Worm (Caenorhabditis elegans) whole organism, young adult: ENCODE results near the gene xbx-1.

Source experiments
- B0035.1 ChIP-seq: sonication (generic microtip); optimal IDR thresholded peaks from 2 replicates; lab custom pipeline; 2016; ENCODE audit warnings: missing genetic modification characterization, mild to moderate bottlenecking, missing compliant biosample characterization, missing genotype, missing genetic modification reagents
- C17E4.6 ChIP-seq: fragments of 200-800 bp; sonication (Bioruptor generic); IDR thresholded peaks from 2 replicates; pipeline ENCODE4 v1.3.6; 2022; ENCODE audit warnings: missing genetic modification reagents, missing genetic modification characterization, missing compliant biosample characterization
- F10E7.11 ChIP-seq: sonication (generic microtip); optimal IDR thresholded peaks from 2 replicates; lab custom pipeline; 2017; ENCODE audit warnings: mild to moderate bottlenecking, missing genetic modification characterization, moderate library complexity, missing compliant biosample characterization
- F37B4.10 ChIP-seq: fragments of 200-800 bp; sonication (Bioruptor generic); IDR thresholded peaks from 2 replicates; pipeline ENCODE4 v1.3.6; 2022; ENCODE audit warnings: missing genetic modification characterization, missing compliant biosample characterization
- F57A8.1 ChIP-seq: fragments of 200-800 bp; sonication (Bioruptor generic); optimal IDR thresholded peaks from 2 replicates; lab custom pipeline; 2018; ENCODE audit warnings: mild to moderate bottlenecking, missing genetic modification characterization, moderate library complexity, missing compliant biosample characterization
- F57C9.4 ChIP-seq: sonication (generic microtip); optimal IDR thresholded peaks from 2 replicates; lab custom pipeline; 2017; ENCODE audit warnings: mild to moderate bottlenecking, missing genetic modification characterization, missing compliant biosample characterization
- K11D2.4 ChIP-seq: fragments of 200-800 bp; sonication (Bioruptor generic); IDR thresholded peaks from 2 replicates; pipeline ENCODE4 v1.3.6; 2022; ENCODE audit warnings: missing genetic modification reagents, missing genetic modification characterization, missing compliant biosample characterization
- K12H6.12 ChIP-seq: fragments of 200-800 bp; sonication (Bioruptor generic); optimal IDR thresholded peaks from 2 replicates; lab custom pipeline; 2018; ENCODE audit warnings: mild to moderate bottlenecking, missing genetic modification characterization, missing compliant biosample characterization
- T07F8.4 ChIP-seq: sonication (generic microtip); optimal IDR thresholded peaks from 2 replicates; lab custom pipeline; 2016; ENCODE audit warnings: mild to moderate bottlenecking, missing genetic modification characterization, moderate library complexity, missing compliant biosample characterization
- Y79H2A.3 ChIP-seq: fragments of 200-800 bp; sonication (Bioruptor generic); conservative IDR thresholded peaks from 2 replicates; pipeline ENCODE4 v1.3.6; 2022; ENCODE audit warnings: missing genetic modification reagents, missing genetic modification characterization, missing compliant biosample characterization
- aptf-2 ChIP-seq: fragments of 200-800 bp; sonication (Bioruptor generic); conservative IDR thresholded peaks from 2 replicates; pipeline ENCODE4 v1.3.6; 2022; ENCODE audit warnings: missing genetic modification reagents, missing genetic modification characterization, missing compliant biosample characterization
- aptf-3 ChIP-seq: fragments of 200-800 bp; sonication (Bioruptor generic); IDR thresholded peaks from 2 replicates; pipeline ENCODE4 v1.3.6; 2022; ENCODE audit warnings: missing genetic modification characterization, missing compliant biosample characterization
- athp-1 ChIP-seq: sonication (generic microtip); optimal IDR thresholded peaks from 2 replicates; lab custom pipeline; 2017; ENCODE audit warnings: mild to moderate bottlenecking, missing genetic modification characterization, missing compliant biosample characterization
- attf-5 ChIP-seq: fragments of 200-800 bp; sonication (Bioruptor generic); optimal IDR thresholded peaks from 2 replicates; lab custom pipeline; 2018; ENCODE audit warnings: mild to moderate bottlenecking, missing genetic modification characterization, missing compliant biosample characterization
- attf-6 ChIP-seq: fragments of 200-800 bp; sonication (Bioruptor generic); IDR thresholded peaks from 2 replicates; pipeline ENCODE4 v1.3.6; 2022; ENCODE audit warnings: missing genetic modification reagents, missing genetic modification characterization, missing compliant biosample characterization
- ccch-3 ChIP-seq: fragments of 200-800 bp; sonication (Bioruptor generic); optimal IDR thresholded peaks from 2 replicates; lab custom pipeline; 2018; ENCODE audit warnings: mild to moderate bottlenecking, missing genetic modification characterization, missing compliant biosample characterization
- ceh-27 ChIP-seq: fragments of 200-800 bp; sonication (Bioruptor generic); optimal IDR thresholded peaks from 2 replicates; lab custom pipeline; 2018; ENCODE audit warnings: mild to moderate bottlenecking, missing genetic modification characterization, moderate library complexity, missing compliant biosample characterization
- ceh-79 ChIP-seq: sonication (generic microtip); optimal IDR thresholded peaks from 2 replicates; lab custom pipeline; 2017; ENCODE audit warnings: mild to moderate bottlenecking, missing genetic modification characterization, missing compliant biosample characterization
- egl-44 ChIP-seq: fragments of 200-800 bp; sonication (Bioruptor generic); IDR thresholded peaks from 2 replicates; pipeline ENCODE4 v1.3.6; 2022; ENCODE audit warnings: missing genetic modification reagents, missing genetic modification characterization, missing compliant biosample characterization
- hlh-12 ChIP-seq: sonication (generic microtip); optimal IDR thresholded peaks from 2 replicates; lab custom pipeline; 2016; ENCODE audit warnings: missing genetic modification characterization, missing compliant biosample characterization
- hmg-1.2 ChIP-seq: fragments of 200-800 bp; sonication (Bioruptor generic); IDR thresholded peaks from 2 replicates; pipeline ENCODE4 v1.3.6; 2022; ENCODE audit warnings: missing genetic modification reagents, missing genetic modification characterization, missing compliant biosample characterization
- let-526 ChIP-seq: fragments of 200-800 bp; sonication (Bioruptor generic); IDR thresholded peaks from 2 replicates; pipeline ENCODE4 v1.3.6; 2022; ENCODE audit warnings: missing genetic modification reagents, missing genetic modification characterization, missing compliant biosample characterization
- lin-54 ChIP-seq: fragments of 200-800 bp; sonication (Bioruptor generic); optimal IDR thresholded peaks from 2 replicates; lab custom pipeline; 2018; ENCODE audit warnings: mild to moderate bottlenecking, missing genetic modification characterization, missing compliant biosample characterization
- lir-1 ChIP-seq: fragments of 200-800 bp; sonication (Bioruptor generic); conservative IDR thresholded peaks from 2 replicates; pipeline ENCODE4 v1.3.6; 2022; ENCODE audit warnings: missing genetic modification reagents, missing genetic modification characterization, missing compliant biosample characterization
- madf-10 ChIP-seq: sonication (generic microtip); optimal IDR thresholded peaks from 2 replicates; lab custom pipeline; 2016; ENCODE audit warnings: mild to moderate bottlenecking, missing genetic modification characterization, missing compliant biosample characterization
- mcd-1 ChIP-seq: fragments of 200-800 bp; sonication (Bioruptor generic); IDR thresholded peaks from 2 replicates; pipeline ENCODE4 v1.3.6; 2022; ENCODE audit warnings: missing genetic modification reagents, missing genetic modification characterization, missing compliant biosample characterization
- snpc-1.1 ChIP-seq: sonication (generic microtip); optimal IDR thresholded peaks from 2 replicates; lab custom pipeline; 2017; ENCODE audit warnings: missing genetic modification characterization, mild to moderate bottlenecking, missing compliant biosample characterization, antibody characterized with exemption, moderate library complexity, missing genotype, missing genetic modification reagents; ENCODE audit not compliant: insufficient read depth
- snpc-4 ChIP-seq, 5 experiments: fragments of 150-350 bp in 1 of 5; sonication (generic microtip) in 4 of 5; optimal IDR thresholded peaks; 2 replicates each; lab custom pipeline; 2014 to 2018; ENCODE audit warnings: missing genetic modification characterization in 5 of 5, missing biosample characterization in 3 of 5, antibody characterized with exemption in 2 of 5, mild to moderate bottlenecking in 2 of 5, missing compliant biosample characterization in 2 of 5, missing genotype in 2 of 5, moderate library complexity in 2 of 5, missing genetic modification reagents in 1 of 5
- somi-1 ChIP-seq: fragments of 200-800 bp; sonication (Bioruptor generic); optimal IDR thresholded peaks from 2 replicates; lab custom pipeline; 2018; ENCODE audit warnings: mild to moderate bottlenecking, missing genetic modification characterization, missing compliant biosample characterization
- unc-130 ChIP-seq: sonication (generic microtip); optimal IDR thresholded peaks from 2 replicates; lab custom pipeline; 2016; ENCODE audit warnings: missing genetic modification reagents, missing genetic modification characterization, missing compliant biosample characterization
- unc-62 ChIP-seq: fragments of 150-350 bp; optimal IDR thresholded peaks from 2 replicates; lab custom pipeline; 2014; ENCODE audit warnings: missing biosample characterization, missing genetic modification reagents, missing genetic modification characterization
- xnd-1 ChIP-seq: sonication (generic microtip); optimal IDR thresholded peaks from 2 replicates; lab custom pipeline; 2016; ENCODE audit warnings: missing genotype, missing genetic modification reagents, missing genetic modification characterization, missing compliant biosample characterization
- zfh-2 ChIP-seq: fragments of 200-800 bp; sonication (Bioruptor generic); conservative IDR thresholded peaks from 2 replicates; pipeline ENCODE4 v1.3.6; 2022; ENCODE audit warnings: missing genetic modification reagents, missing genetic modification characterization, missing compliant biosample characterization
- ztf-18 ChIP-seq: sonication (generic microtip); optimal IDR thresholded peaks from 2 replicates; lab custom pipeline; 2016; ENCODE audit warnings: missing genotype, mild to moderate bottlenecking, missing genetic modification characterization, missing compliant biosample characterization
- ztf-28 ChIP-seq: fragments of 200-800 bp; sonication (Bioruptor generic); IDR thresholded peaks from 2 replicates; pipeline ENCODE4 v1.3.6; 2022; ENCODE audit warnings: missing genetic modification reagents, missing genetic modification characterization, missing compliant biosample characterization
- ztf-6 ChIP-seq: fragments of 200-800 bp; sonication (Bioruptor generic); IDR thresholded peaks from 2 replicates; pipeline ENCODE4 v1.3.6; 2022; ENCODE audit warnings: missing genetic modification reagents, missing genetic modification characterization, missing compliant biosample characterization

xbx-1 gene

DNA sequence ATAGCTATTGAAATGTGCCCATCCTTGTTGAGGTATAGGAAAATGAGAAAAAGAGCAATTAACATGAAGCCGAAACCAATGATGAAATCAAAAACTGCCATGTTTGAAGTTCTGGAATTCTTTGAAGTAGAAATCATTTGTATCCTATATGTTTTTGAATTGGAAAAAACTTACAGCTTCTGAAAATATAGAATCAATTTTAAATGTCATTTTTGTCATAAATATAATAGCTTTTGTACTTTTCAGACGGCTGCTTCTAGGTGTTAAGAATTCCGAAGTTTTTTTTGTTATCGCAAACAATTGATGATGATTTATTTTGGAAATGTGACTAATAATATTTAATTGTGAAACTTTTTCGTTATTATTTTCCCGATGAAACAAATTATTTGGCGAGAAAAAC lies 33.0 kb upstream of the xbx-1 start, which contains the start of gene C30G7.4:
TSS of gene C30G7.4 (minus strand) at position 101 of the 400 bp plus-strand sequence.
- TF ChIP-seq somi-1 (GFP tag; lab: Kevin White, UChicago) (no peak), F57A8.1 (GFP tag; lab: Kevin White, UChicago) (no peak), F37B4.10 (GFP tag; lab: Robert Waterston, UW) (no peak), ceh-79 (no peak), F57C9.4 (tag; lab: Kevin White, UChicago) (no peak), aptf-2 (no peak), F10E7.11 (tag; lab: Kevin White, UChicago) (no peak), aptf-3 (GFP tag; lab: Robert Waterston, UW) (no peak), ztf-18 (tag; lab: Kevin White, UChicago) (no peak)

DNA sequence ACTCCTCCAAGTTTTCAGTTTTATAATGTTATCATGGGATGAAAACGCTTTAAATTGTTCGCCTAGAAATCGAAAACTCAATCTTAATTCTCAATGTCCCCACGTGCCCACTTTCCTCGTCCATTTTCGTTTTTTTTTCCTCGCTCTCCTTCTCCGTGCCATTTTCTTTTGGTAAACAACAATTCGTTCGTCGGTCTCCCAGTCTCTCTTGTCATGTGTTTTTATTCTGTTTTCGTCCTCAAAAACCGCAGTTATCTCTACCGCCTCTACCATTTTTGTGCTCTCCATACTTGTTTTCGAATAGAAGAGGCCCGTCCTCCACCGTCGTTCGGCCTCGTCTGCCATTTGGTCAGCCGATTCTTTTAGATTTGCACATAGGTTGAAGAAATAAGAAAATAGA lies 31.5 kb upstream of the xbx-1 start:
- TF ChIP-seq egl-44 (GFP tag; lab: Robert Waterston, UW), result no peak
- peak; percentile 60 for TF ChIP-seq ceh-27 (GFP tag; lab: Kevin White, UChicago)
- 0 out of 2 replicates have a peak, but pooled peaks have one; percentile 27 for TF ChIP-seq let-526 (GFP tag; lab: Robert Waterston, UW)
- TF ChIP-seq K12H6.12 (tag; lab: Kevin White, UChicago), result peak; percentile 74
- no peak for TF ChIP-seq lin-54
- TF ChIP-seq hmg-1.2 (GFP tag; lab: Robert Waterston, UW), result peak; percentile 25; the same call in 1 of the 2 replicates

DNA sequence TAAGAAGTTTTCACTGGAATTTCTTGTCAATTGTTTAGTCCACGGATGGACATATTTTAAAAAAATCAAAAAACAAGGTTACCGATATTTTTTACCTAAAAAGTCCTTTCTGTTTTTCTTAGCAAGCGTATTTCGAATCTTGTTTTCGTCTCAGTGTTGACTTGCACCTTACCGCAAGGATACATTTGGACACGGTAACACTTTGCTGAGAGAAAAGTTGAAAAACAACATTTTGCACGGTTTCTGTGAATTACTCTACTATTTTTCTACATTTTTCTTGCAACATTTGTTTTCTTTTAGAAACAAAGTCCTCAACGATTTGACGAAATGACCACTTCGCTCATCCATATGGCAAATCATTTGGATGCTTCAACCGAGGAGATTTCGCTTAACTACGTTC lies 30.6 kb upstream of the xbx-1 start, which contains the start of gene hil-1:
TSS of gene hil-1 (plus strand) at position 301 of the 400 bp plus-strand sequence.
- no peak for TF ChIP-seq lir-1 (GFP tag; lab: Robert Waterston, UW)
- TF ChIP-seq unc-62, result no peak
- no peak for TF ChIP-seq T07F8.4 (tag; lab: Kevin White, UChicago)
- no peak for TF ChIP-seq zfh-2 (GFP tag; lab: Robert Waterston, UW)
- TF ChIP-seq B0035.1 (tag; lab: Kevin White, UChicago), result no peak
- TF ChIP-seq hlh-12 (tag; lab: Kevin White, UChicago), result no peak
- no peak for TF ChIP-seq mcd-1
- TF ChIP-seq attf-5, result no peak
- TF ChIP-seq C17E4.6, result no peak
- TF ChIP-seq madf-10 (tag; lab: Kevin White, UChicago), result no peak
- no peak for TF ChIP-seq K11D2.4 (GFP tag; lab: Robert Waterston, UW)
- TF ChIP-seq snpc-1.1 (tag; lab: Kevin White, UChicago), result no peak
- no peak for TF ChIP-seq snpc-4 (GFP tag; optimal IDR thresholded peaks at IDR 0.05; lab: Kevin White, UChicago)
- TF ChIP-seq snpc-4 (tag; optimal IDR thresholded peaks at IDR 0.05; lab: Kevin White, UChicago), result no peak

DNA sequence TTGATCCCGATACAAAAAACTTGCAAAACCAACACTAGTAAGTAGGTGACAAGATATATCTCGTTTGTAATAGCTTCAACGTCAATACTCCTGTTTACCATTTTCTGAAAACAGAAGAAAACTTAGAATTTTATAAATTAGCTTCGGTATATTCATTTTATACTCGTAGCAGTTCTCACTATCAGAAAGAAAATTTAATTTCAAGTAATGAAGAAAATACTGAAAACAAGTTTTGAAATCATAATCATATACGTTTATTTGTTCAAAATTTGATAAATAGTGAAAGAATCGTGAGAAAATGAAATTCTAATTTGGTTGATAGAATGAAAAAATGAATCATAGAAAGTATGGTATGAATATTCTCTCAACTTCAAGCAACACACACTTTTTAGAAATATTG lies 25.4 kb upstream of the xbx-1 start, which contains the start of gene C30G7.5:
TSS of gene C30G7.5 (minus strand) at position 101 of the 400 bp plus-strand sequence.
- TF ChIP-seq athp-1 (tag; lab: Kevin White, UChicago), result no peak
- TF ChIP-seq hlh-12 (tag; lab: Kevin White, UChicago), result no peak
- TF ChIP-seq ccch-3 (GFP tag; lab: Kevin White, UChicago), result no peak
- no peak for TF ChIP-seq lir-1 (GFP tag; lab: Robert Waterston, UW)
- no peak for TF ChIP-seq Y79H2A.3
- no peak for TF ChIP-seq ztf-6
- no peak for TF ChIP-seq xnd-1 (tag; lab: Kevin White, UChicago)
- TF ChIP-seq F10E7.11 (tag; lab: Kevin White, UChicago), result no peak
- no peak for TF ChIP-seq unc-130
- no peak for TF ChIP-seq ztf-28
- TF ChIP-seq attf-6 (GFP tag; lab: Robert Waterston, UW), result no peak
- no peak for TF ChIP-seq hmg-1.2 (GFP tag; lab: Robert Waterston, UW)
